Fruit fly (Drosophila melanogaster) whole organism, embryonic: ENCODE data around the gene CG10147.

Source experiments
- ATbp ChIP-seq: fragments of 200-800 bp; sonication (Bioruptor generic); optimal IDR thresholded peaks from 2 replicates; lab custom pipeline; 2017; ENCODE audit warnings: missing biosample characterization, mild to moderate bottlenecking, missing genetic modification characterization, missing genetic modification reagents
- Atf-2 ChIP-seq: fragments of 200-800 bp; sonication (Bioruptor generic); optimal IDR thresholded peaks from 2 replicates; lab custom pipeline; 2016; ENCODE audit warnings: missing biosample characterization, missing genetic modification characterization
- Atf3 ChIP-seq: fragments of 200-800 bp; sonication (Bioruptor generic); optimal IDR thresholded peaks from 3 replicates; lab custom pipeline; 2016; ENCODE audit warnings: missing biosample characterization, missing genetic modification characterization
- CG10209 ChIP-seq: fragments of 200-800 bp; sonication (Bioruptor generic); optimal IDR thresholded peaks from 3 replicates; lab custom pipeline; 2017; ENCODE audit warnings: missing biosample characterization, mild to moderate bottlenecking, missing genetic modification characterization, missing genetic modification reagents
- CG11398 ChIP-seq: fragments of 200-800 bp; sonication (Bioruptor generic); optimal IDR thresholded peaks from 2 replicates; lab custom pipeline; 2016; ENCODE audit warnings: missing biosample characterization, missing genetic modification characterization
- CG13287 ChIP-seq: fragments of 200-800 bp; sonication (Bioruptor generic); IDR thresholded peaks from 2 replicates; pipeline ENCODE4 v1.3.6; 2022; ENCODE audit warnings: missing biosample characterization, missing genetic modification characterization; ENCODE audit not compliant: partially characterized antibody
- CG17385 ChIP-seq: fragments of 200-800 bp; sonication (Bioruptor generic); optimal IDR thresholded peaks from 3 replicates; lab custom pipeline; 2018; ENCODE audit warnings: missing biosample characterization, mild to moderate bottlenecking, missing genetic modification characterization
- CG2120 ChIP-seq: fragments of 200-800 bp; sonication (Bioruptor generic); optimal IDR thresholded peaks from 3 replicates; lab custom pipeline; 2016; ENCODE audit warnings: missing biosample characterization, missing genetic modification characterization
- CG31224 ChIP-seq: fragments of 200-800 bp; sonication (Bioruptor generic); IDR thresholded peaks from 2 replicates; pipeline ENCODE4 v1.3.6; 2022; ENCODE audit warnings: missing biosample characterization, missing genetic modification characterization
- CG31441 ChIP-seq: fragments of 200-800 bp; sonication (Bioruptor generic); IDR thresholded peaks from 2 replicates; pipeline ENCODE4 v1.3.6; 2022; ENCODE audit warnings: missing biosample characterization, missing genetic modification characterization
- CG32532 ChIP-seq: fragments of 200-800 bp; sonication (Bioruptor generic); IDR thresholded peaks from 2 replicates; pipeline ENCODE4 v1.3.6; 2022; ENCODE audit warnings: missing biosample characterization, missing genetic modification characterization
- CG3847 ChIP-seq: fragments of 200-800 bp; sonication (Bioruptor generic); IDR thresholded peaks from 2 replicates; pipeline ENCODE4 v1.3.6; 2022; ENCODE audit warnings: missing biosample characterization, missing genetic modification characterization
- CG42726 ChIP-seq: fragments of 200-800 bp; sonication (Bioruptor generic); IDR thresholded peaks from 2 replicates; pipeline ENCODE4 v1.3.6; 2022; ENCODE audit warnings: missing biosample characterization, missing genetic modification characterization; ENCODE audit not compliant: partially characterized antibody
- CG43689 ChIP-seq: fragments of 200-800 bp; sonication (Bioruptor generic); IDR thresholded peaks from 2 replicates; pipeline ENCODE4 v1.3.6; 2022; ENCODE audit warnings: missing biosample characterization, missing genetic modification characterization
- CG4707 ChIP-seq: fragments of 200-800 bp; sonication (Bioruptor generic); optimal IDR thresholded peaks from 2 replicates; lab custom pipeline; 2018; ENCODE audit warnings: missing biosample characterization, mild to moderate bottlenecking, missing genetic modification characterization, moderate library complexity
- CG7839 ChIP-seq: fragments of 200-800 bp; sonication (Bioruptor generic); optimal IDR thresholded peaks from 3 replicates; lab custom pipeline; 2018; ENCODE audit warnings: missing biosample characterization, mild to moderate bottlenecking, missing genetic modification characterization, moderate library complexity
- CG8290 ChIP-seq, 3 experiments: fragments of 200-800 bp; sonication (Bioruptor generic); optimal IDR thresholded peaks; 2 replicates each; lab custom pipeline; 2016 to 2019; ENCODE audit warnings: missing biosample characterization in 3 of 3, missing genetic modification characterization in 3 of 3, mild to moderate bottlenecking in 2 of 3, moderate library complexity in 1 of 3
- CG8388 ChIP-seq: fragments of 200-800 bp; sonication (Bioruptor generic); optimal IDR thresholded peaks from 2 replicates; lab custom pipeline; 2019; ENCODE audit warnings: missing biosample characterization, mild to moderate bottlenecking, missing genetic modification characterization, moderate library complexity
- CG9437 ChIP-seq: fragments of 200-800 bp; sonication (Bioruptor generic); optimal IDR thresholded peaks from 2 replicates; lab custom pipeline; 2018; ENCODE audit warnings: missing biosample characterization, mild to moderate bottlenecking, missing genetic modification characterization
- CG9727 ChIP-seq: fragments of 200-800 bp; sonication (Bioruptor generic); optimal IDR thresholded peaks from 3 replicates; lab custom pipeline; 2017; ENCODE audit warnings: missing biosample characterization, mild to moderate bottlenecking, missing genetic modification characterization
- CTCF ChIP-seq: fragments of 200-800 bp; sonication (Bioruptor generic); optimal IDR thresholded peaks from 2 replicates; lab custom pipeline; 2017; ENCODE audit warnings: missing biosample characterization, mild to moderate bottlenecking, missing genetic modification characterization, moderate library complexity
- Dfd ChIP-seq, 2 experiments: fragments of >200 bp; optimal IDR thresholded peaks; 2 replicates each; lab custom pipeline; 2017; ENCODE audit warnings: missing biosample characterization in 2 of 2, missing genetic modification characterization in 2 of 2
- Dll ChIP-seq: fragments of 200-800 bp; sonication (Bioruptor generic); IDR thresholded peaks from 4 replicates; pipeline ENCODE4 v1.3.6; 2022; ENCODE audit warnings: missing biosample characterization, missing genetic modification characterization; ENCODE audit not compliant: partially characterized antibody
- E2f2 ChIP-seq: fragments of 200-800 bp; sonication (Bioruptor generic); IDR thresholded peaks from 2 replicates; pipeline ENCODE4 v1.3.6; 2022; ENCODE audit warnings: missing biosample characterization, missing genetic modification characterization
- HHEX ChIP-seq: fragments of 200-800 bp; sonication (Bioruptor generic); optimal IDR thresholded peaks from 3 replicates; lab custom pipeline; 2017; ENCODE audit warnings: missing biosample characterization, mild to moderate bottlenecking, missing genetic modification characterization, missing genetic modification reagents
- HLH4C ChIP-seq: fragments of 200-800 bp; sonication (Bioruptor generic); IDR thresholded peaks from 3 replicates; pipeline ENCODE4 v1.3.6; 2022; ENCODE audit warnings: missing biosample characterization, missing genetic modification characterization; ENCODE audit not compliant: partially characterized antibody
- Hr3 ChIP-seq: fragments of 200-800 bp; sonication (Bioruptor generic); optimal IDR thresholded peaks from 3 replicates; lab custom pipeline; 2016; ENCODE audit warnings: missing biosample characterization, missing genetic modification characterization
- Hr78 ChIP-seq, 2 experiments: fragments of 200-800 bp in 1 of 2; fragments of >200 bp in 1 of 2; sonication (Bioruptor generic) in 1 of 2; optimal IDR thresholded peaks; 2 replicates each; lab custom pipeline; 2017 to 2019; ENCODE audit warnings: missing biosample characterization in 2 of 2, missing genetic modification characterization in 2 of 2, mild to moderate bottlenecking in 1 of 2, moderate library complexity in 1 of 2
- Lim3 ChIP-seq: fragments of 200-800 bp; sonication (Bioruptor generic); IDR thresholded peaks from 2 replicates; pipeline ENCODE4 v1.3.6; 2022; ENCODE audit warnings: missing biosample characterization, missing genetic modification characterization
- Lpt ChIP-seq: fragments of >200 bp; optimal IDR thresholded peaks from 2 replicates; lab custom pipeline; 2018; ENCODE audit warnings: missing biosample characterization, missing genetic modification characterization
- Mad ChIP-seq: fragments of 200-800 bp; sonication (Bioruptor generic); optimal IDR thresholded peaks from 2 replicates; lab custom pipeline; 2016; ENCODE audit warnings: missing biosample characterization, missing genetic modification characterization
- Mes4 ChIP-seq: fragments of 200-800 bp; sonication (Bioruptor generic); optimal IDR thresholded peaks from 2 replicates; lab custom pipeline; 2016; ENCODE audit warnings: missing biosample characterization, missing genetic modification characterization
- NC2α ChIP-seq: fragments of 200-800 bp; sonication (Bioruptor generic); optimal IDR thresholded peaks from 2 replicates; lab custom pipeline; 2016; ENCODE audit warnings: missing biosample characterization, missing genetic modification characterization
- PHDP ChIP-seq: fragments of 200-800 bp; sonication (Bioruptor generic); optimal IDR thresholded peaks from 3 replicates; lab custom pipeline; 2018; ENCODE audit warnings: missing biosample characterization, mild to moderate bottlenecking, missing genetic modification characterization, moderate library complexity
- Taf1 ChIP-seq: fragments of 200-800 bp; sonication (Bioruptor generic); IDR thresholded peaks from 2 replicates; pipeline ENCODE4 v1.3.6; 2022; ENCODE audit warnings: missing biosample characterization, missing genetic modification characterization
- cg ChIP-seq: fragments of 200-800 bp; sonication (Bioruptor generic); optimal IDR thresholded peaks from 3 replicates; lab custom pipeline; 2019; ENCODE audit warnings: missing biosample characterization, mild to moderate bottlenecking, missing genetic modification characterization, moderate library complexity
- croc ChIP-seq: fragments of 200-800 bp; sonication (Bioruptor generic); conservative IDR thresholded peaks from 3 replicates; pipeline ENCODE4 v1.3.6; 2022; ENCODE audit warnings: missing biosample characterization, missing genetic modification characterization
- grau ChIP-seq: fragments of 200-800 bp; optimal IDR thresholded peaks from 3 replicates; lab custom pipeline; 2019; ENCODE audit warnings: missing biosample characterization, mild to moderate bottlenecking, missing genetic modification characterization, moderate library complexity
- hth ChIP-seq: fragments of >200 bp; optimal IDR thresholded peaks from 2 replicates; lab custom pipeline; 2017; ENCODE audit warnings: inconsistent platforms
- kay ChIP-seq: fragments of 200-800 bp; sonication (Bioruptor generic); optimal IDR thresholded peaks from 2 replicates; lab custom pipeline; 2016; ENCODE audit warnings: missing biosample characterization, missing genetic modification characterization
- ken ChIP-seq: fragments of 200-800 bp; sonication (Bioruptor generic); IDR thresholded peaks from 3 replicates; pipeline ENCODE4 v1.3.6; 2022; ENCODE audit warnings: missing biosample characterization, missing genetic modification characterization
- kni ChIP-seq: fragments of 200-800 bp; sonication (Bioruptor generic); optimal IDR thresholded peaks from 3 replicates; lab custom pipeline; 2017; ENCODE audit warnings: mild to moderate bottlenecking, missing biosample characterization, missing genetic modification reagents, missing genetic modification characterization
- maf-S ChIP-seq: fragments of 200-800 bp; sonication (Bioruptor generic); optimal IDR thresholded peaks from 2 replicates; lab custom pipeline; 2016; ENCODE audit warnings: missing biosample characterization, missing genetic modification characterization
- pfk ChIP-seq: fragments of 200-800 bp; sonication (Bioruptor generic); optimal IDR thresholded peaks from 2 replicates; lab custom pipeline; 2018; ENCODE audit warnings: missing biosample characterization, mild to moderate bottlenecking, missing genetic modification characterization, moderate library complexity
- psq ChIP-seq: fragments of 200-800 bp; sonication (Bioruptor generic); optimal IDR thresholded peaks from 2 replicates; lab custom pipeline; 2017; ENCODE audit warnings: missing biosample characterization, missing genetic modification characterization
- salm ChIP-seq: fragments of 200-800 bp; sonication (Bioruptor generic); optimal IDR thresholded peaks from 2 replicates; lab custom pipeline; 2018; ENCODE audit warnings: missing biosample characterization, mild to moderate bottlenecking, missing genetic modification characterization
- scrt ChIP-seq: fragments of 200-800 bp; sonication (Bioruptor generic); optimal IDR thresholded peaks from 2 replicates; lab custom pipeline; 2018; ENCODE audit warnings: missing biosample characterization, mild to moderate bottlenecking, missing genetic modification characterization, moderate library complexity
- stwl ChIP-seq: fragments of 200-800 bp; sonication (Bioruptor generic); optimal IDR thresholded peaks from 3 replicates; lab custom pipeline; 2018; ENCODE audit warnings: missing biosample characterization, mild to moderate bottlenecking, missing genetic modification characterization, moderate library complexity
- vfl ChIP-seq: fragments of 200-800 bp; sonication (Bioruptor generic); optimal IDR thresholded peaks from 2 replicates; lab custom pipeline; 2016; ENCODE audit warnings: missing biosample characterization, missing genetic modification characterization
- vvl ChIP-seq: fragments of 200-800 bp; sonication (Bioruptor generic); IDR thresholded peaks from 2 replicates; pipeline ENCODE4 v1.3.6; 2022; ENCODE audit warnings: missing biosample characterization, missing genetic modification characterization
- zen ChIP-seq: fragments of 200-800 bp; sonication (Bioruptor generic); optimal IDR thresholded peaks from 3 replicates; lab custom pipeline; 2018; ENCODE audit warnings: missing biosample characterization, mild to moderate bottlenecking, missing genetic modification characterization, moderate library complexity

The CG10147 gene

dm6 chr3L:6488405-6488804, at the start of gene CG10147, which contains the start of gene Bulli (continued):
- TF ChIP-seq CG7839 (peak; percentile 97), CG31224 (GFP tag; lab: Robert Waterston, UW) (peak; percentile 96), scrt (peak; percentile 87), kay (GFP tag; lab: Kevin White, UChicago) (peak; percentile 95), Atf-2 (GFP tag; lab: Kevin White, UChicago) (peak; percentile 89), Hr78 (GFP tag; optimal IDR thresholded peaks at IDR 0.05; lab: Kevin White, UChicago) (peak in 1 of 2 experiments; percentile 70), ken (GFP tag; lab: Robert Waterston, UW) (peak; percentile 98), Lim3 (GFP tag; lab: Robert Waterston, UW) (peak; percentile 92), Dfd (GFP tag; optimal IDR thresholded peaks at IDR 0.05; lab: Kevin White, UChicago) (no peak), ATbp (GFP tag; lab: Kevin White, UChicago) (peak; percentile 84), CG8290 (GFP tag; optimal IDR thresholded peaks at IDR 0.05; lab: Kevin White, UChicago) (peak; percentile 99), CG8290 (tag; optimal IDR thresholded peaks at IDR 0.05; lab: Kevin White, UChicago) (peak; percentile 93 to 96), hth (no peak), CG9727 (GFP tag; lab: Kevin White, UChicago) (peak; percentile 98), CG4707 (peak; percentile 69), CG10209 (GFP tag; lab: Kevin White, UChicago) (peak; percentile 98), CG9437 (GFP tag; lab: Kevin White, UChicago) (peak; percentile 85), Atf3 (GFP tag; lab: Kevin White, UChicago) (peak; percentile 93), CG8388 (peak; percentile 94), Mad (GFP tag; lab: Kevin White, UChicago) (peak; percentile 97), CG11398 (GFP tag; lab: Kevin White, UChicago) (peak; percentile 69), Mes4 (GFP tag; lab: Kevin White, UChicago) (peak; percentile 82), Lpt (no peak), maf-S (GFP tag; lab: Kevin White, UChicago) (peak; percentile 76), CG43689 (GFP tag; lab: Robert Waterston, UW) (peak; percentile 94), kni (peak; percentile 69), Taf1 (peak; percentile 96), vfl (peak; percentile 89), CG17385 (GFP tag; lab: Kevin White, UChicago) (peak; percentile 89), HHEX (GFP tag; lab: Kevin White, UChicago) (peak; percentile 94), CG13287 (peak; percentile 96), Hr3 (GFP tag; lab: Kevin White, UChicago) (peak; percentile 99), stwl (tag; lab: Kevin White, UChicago) (peak; percentile 91), CG42726 (GFP tag; lab: Robert Waterston, UW) (peak; percentile 69), salm (tag; lab: Kevin White, UChicago) (peak; percentile 87), CTCF (GFP tag; lab: Kevin White, UChicago) (peak; percentile 57), psq (GFP tag; lab: Kevin White, UChicago) (peak; percentile 94), HLH4C (GFP tag; lab: Robert Waterston, UW) (peak; percentile 92), PHDP (peak; percentile 97), croc (GFP tag; lab: Robert Waterston, UW) (peak; percentile 97), pfk (GFP tag; lab: Kevin White, UChicago) (peak; percentile 51), vvl (peak; percentile 99), grau (tag; lab: Kevin White, UChicago) (peak; percentile 97), Dll (peak; percentile 98), CG2120 (peak; percentile 98), cg (no peak), NC2α (GFP tag; lab: Kevin White, UChicago) (peak; percentile 71), CG32532 (GFP tag; lab: Robert Waterston, UW) (peak; percentile 98), CG31441 (GFP tag; lab: Robert Waterston, UW) (peak; percentile 97), E2f2 (GFP tag; lab: Robert Waterston, UW) (peak; percentile 78), CG3847 (peak; percentile 99), zen (tag; lab: Kevin White, UChicago) (peak; percentile 99)
